Worm (Caenorhabditis elegans): ENCODE measurements around the gene pfk-1.1.

The pfk-1.1 gene

ce11 chrX:2912689-2913088, 28.0 kb upstream of the pfk-1.1 start:
- no peak for TF ChIP-seq F52B5.7 (tag; optimal IDR thresholded peaks at IDR 0.05)

- TF ChIP-seq Y53F4B.3 (GFP tag; IDR thresholded peaks at IDR 0.05) (no peak), dox-1 (GFP tag; IDR thresholded peaks at IDR 0.05) (no peak), sptf-2 (GFP tag; optimal IDR thresholded peaks at IDR 0.05) (no peak), aptf-2 (GFP tag; conservative IDR thresholded peaks at IDR 0.05) (no peak), F57C9.4 (tag; optimal IDR thresholded peaks at IDR 0.05) (no peak), lir-1 (GFP tag; conservative IDR thresholded peaks at IDR 0.05) (no peak), ceh-58 (GFP tag; IDR thresholded peaks at IDR 0.05) (no peak), ceh-91 (GFP tag; IDR thresholded peaks at IDR 0.05) (no peak), Y56A3A.18 (GFP tag; IDR thresholded peaks at IDR 0.05) (no peak), attf-6 (GFP tag; IDR thresholded peaks at IDR 0.05) (no peak), ztf-6 (GFP tag; IDR thresholded peaks at IDR 0.05) (no peak), madf-8 (GFP tag; conservative IDR thresholded peaks at IDR 0.05) (no peak)
These were observed 21.2 kb upstream of the pfk-1.1 start for ce11 chrX:2919488-2919887.

- TF ChIP-seq him-1 (tag; optimal IDR thresholded peaks at IDR 0.05) (no peak), ceh-58 (GFP tag; IDR thresholded peaks at IDR 0.05) (no peak), egrh-3 (GFP tag; IDR thresholded peaks at IDR 0.05) (no peak), snpc-4 (GFP tag; optimal IDR thresholded peaks at IDR 0.05) (no peak), snpc-4 (tag; optimal IDR thresholded peaks at IDR 0.05) (no peak), let-526 (GFP tag; IDR thresholded peaks at IDR 0.05) (no peak), mcd-1 (GFP tag; IDR thresholded peaks at IDR 0.05) (no peak), T26A5.8 (tag; optimal IDR thresholded peaks at IDR 0.05) (no peak), F39B2.1 (GFP tag; IDR thresholded peaks at IDR 0.05) (no peak), ZK185.1 (tag; optimal IDR thresholded peaks at IDR 0.05; ENCODE audit: poor library complexity, severe bottlenecking) (no peak)
These were observed 20.2 kb upstream of the pfk-1.1 start for ce11 chrX:2920456-2920855.

ce11 chrX:2921737-2922136, 18.9 kb upstream of the pfk-1.1 start:
- TF ChIP-seq ztf-18 (tag; optimal IDR thresholded peaks at IDR 0.05) = no peak
- TF ChIP-seq rpc-1 (optimal IDR thresholded peaks at IDR 0.05) = no peak
- TF ChIP-seq rpc-1 (tag; optimal IDR thresholded peaks at IDR 0.05) = no peak
- TF ChIP-seq mxl-1 (tag; optimal IDR thresholded peaks at IDR 0.05) = no peak
- no peak for TF ChIP-seq snpc-4 (GFP tag; optimal IDR thresholded peaks at IDR 0.05)
- TF ChIP-seq snpc-4 (tag; optimal IDR thresholded peaks at IDR 0.05) = no peak
- no peak for TF ChIP-seq nfya-2 (GFP tag; IDR thresholded peaks at IDR 0.05)
- TF ChIP-seq athp-1 (tag; optimal IDR thresholded peaks at IDR 0.05) = no peak

- TF ChIP-seq C06A6.2 (GFP tag; conservative IDR thresholded peaks at IDR 0.05) (no peak), mxl-1 (tag; optimal IDR thresholded peaks at IDR 0.05) (no peak), D2030.7 (GFP tag; IDR thresholded peaks at IDR 0.05) (no peak), hmg-1.2 (GFP tag; IDR thresholded peaks at IDR 0.05) (no peak), snpc-1.3 (tag; optimal IDR thresholded peaks at IDR 0.05; ENCODE audit: insufficient read depth) (no peak), let-607 (tag; optimal IDR thresholded peaks at IDR 0.05) (no peak), hsf-1 (GFP tag; IDR thresholded peaks at IDR 0.05) (no peak), ekl-4 (GFP tag; IDR thresholded peaks at IDR 0.05) (no peak), Y79H2A.3 (GFP tag; conservative IDR thresholded peaks at IDR 0.05) (no peak), pha-4 (tag; optimal IDR thresholded peaks at IDR 0.05) (no peak), ztf-26 (tag; optimal IDR thresholded peaks at IDR 0.05) (no peak), ztf-6 (GFP tag; IDR thresholded peaks at IDR 0.05) (no peak), ceh-79 (tag; optimal IDR thresholded peaks at IDR 0.05) (no peak)
These were observed 18.0 kb upstream of the pfk-1.1 start for ce11 chrX:2922602-2923203.
